Fruit fly (Drosophila melanogaster) S2 (cell line): ENCODE results near the gene lectin-28C.

ENCODE experiments used
- CG8478 ChIP-seq: fragments of >200 bp; optimal IDR thresholded peaks from 2 replicates; lab custom pipeline; 2018
- CTCF ChIP-seq, 2 experiments: fragments of >200 bp; optimal IDR thresholded peaks; 2 replicates each; lab custom pipeline; 2018

- TF ChIP-seq CG8478, result no peak
- TF ChIP-seq CTCF (optimal IDR thresholded peaks at IDR 0.05; lab: Kevin White, UChicago), result no peak
These were observed 36.0 kb upstream of the lectin-28C start, which contains the start of gene CG7115 for dm6 chr2L:7820851-7821250.
